Fruit fly (Drosophila melanogaster) whole organism, embryonic: ENCODE data around the gene CG12662.

ENCODE experiments used
- ATbp ChIP-seq: fragments of 200-800 bp; sonication (Bioruptor generic); optimal IDR thresholded peaks from 2 replicates; lab custom pipeline; 2017; ENCODE audit warnings: missing biosample characterization, mild to moderate bottlenecking, missing genetic modification characterization, missing genetic modification reagents
- Abd-B ChIP-seq: fragments of 200-800 bp; sonication (Bioruptor generic); optimal IDR thresholded peaks from 2 replicates; lab custom pipeline; 2018; ENCODE audit warnings: missing biosample characterization, mild to moderate bottlenecking, missing genetic modification characterization, moderate library complexity
- Adf1 ChIP-seq: fragments of 200-800 bp; sonication (Bioruptor generic); IDR thresholded peaks from 2 replicates; pipeline ENCODE4 v1.3.6; 2022; ENCODE audit warnings: missing biosample characterization, missing genetic modification characterization
- CG11504 ChIP-seq: fragments of 200-800 bp; sonication (Bioruptor generic); optimal IDR thresholded peaks from 3 replicates; lab custom pipeline; 2019; ENCODE audit warnings: missing biosample characterization, mild to moderate bottlenecking, missing genetic modification characterization, moderate library complexity
- CG11695 ChIP-seq: fragments of 200-800 bp; sonication (Bioruptor generic); IDR thresholded peaks from 3 replicates; pipeline ENCODE4 v1.3.6; 2022; ENCODE audit warnings: missing biosample characterization, missing genetic modification characterization
- CG1233 ChIP-seq: fragments of 200-800 bp; sonication (Bioruptor generic); optimal IDR thresholded peaks from 4 replicates; lab custom pipeline; 2018; ENCODE audit warnings: missing biosample characterization, mild to moderate bottlenecking, missing genetic modification characterization
- CG13894 ChIP-seq: fragments of 200-800 bp; sonication (Bioruptor generic); optimal IDR thresholded peaks from 3 replicates; lab custom pipeline; 2018; ENCODE audit warnings: missing biosample characterization, mild to moderate bottlenecking, missing genetic modification characterization, moderate library complexity
- CG15514 ChIP-seq: fragments of 200-800 bp; sonication (Bioruptor generic); optimal IDR thresholded peaks from 3 replicates; lab custom pipeline; 2017; ENCODE audit warnings: missing biosample characterization, missing genetic modification characterization, mild to moderate bottlenecking, moderate library complexity, missing genetic modification reagents
- CG15601 ChIP-seq: fragments of 200-800 bp; sonication (Bioruptor generic); optimal IDR thresholded peaks from 3 replicates; lab custom pipeline; 2019; ENCODE audit warnings: missing biosample characterization, mild to moderate bottlenecking, missing genetic modification characterization, moderate library complexity
- CG17361 ChIP-seq: fragments of 200-800 bp; sonication (Bioruptor generic); IDR thresholded peaks from 3 replicates; pipeline ENCODE4 v1.3.6; 2022; ENCODE audit warnings: missing biosample characterization, missing genetic modification characterization
- CG18262 ChIP-seq: fragments of 200-800 bp; optimal IDR thresholded peaks from 3 replicates; lab custom pipeline; 2019; ENCODE audit warnings: missing biosample characterization, mild to moderate bottlenecking, missing genetic modification characterization, moderate library complexity
- CG1832 ChIP-seq: fragments of 200-800 bp; sonication (Bioruptor generic); optimal IDR thresholded peaks from 2 replicates; lab custom pipeline; 2017; ENCODE audit warnings: missing biosample characterization, mild to moderate bottlenecking, missing genetic modification characterization, inconsistent platforms
- CG2678 ChIP-seq: fragments of 200-800 bp; sonication (Bioruptor generic); optimal IDR thresholded peaks from 3 replicates; lab custom pipeline; 2019; ENCODE audit warnings: missing biosample characterization, mild to moderate bottlenecking, missing genetic modification characterization, moderate library complexity
- CG2712 ChIP-seq: fragments of 200-800 bp; optimal IDR thresholded peaks from 3 replicates; lab custom pipeline; 2019; ENCODE audit warnings: missing biosample characterization, mild to moderate bottlenecking, missing genetic modification characterization, moderate library complexity
- CG30403 ChIP-seq: fragments of 200-800 bp; sonication (Bioruptor generic); optimal IDR thresholded peaks from 3 replicates; lab custom pipeline; 2016; ENCODE audit warnings: missing biosample characterization, missing genetic modification characterization
- CG3065 ChIP-seq: fragments of 200-800 bp; sonication (Bioruptor generic); optimal IDR thresholded peaks from 2 replicates; lab custom pipeline; 2016; ENCODE audit warnings: missing biosample characterization, missing genetic modification characterization
- CG31441 ChIP-seq: fragments of 200-800 bp; sonication (Bioruptor generic); IDR thresholded peaks from 2 replicates; pipeline ENCODE4 v1.3.6; 2022; ENCODE audit warnings: missing biosample characterization, missing genetic modification characterization
- CG32532 ChIP-seq: fragments of 200-800 bp; sonication (Bioruptor generic); IDR thresholded peaks from 2 replicates; pipeline ENCODE4 v1.3.6; 2022; ENCODE audit warnings: missing biosample characterization, missing genetic modification characterization
- CG32767 ChIP-seq: fragments of 200-800 bp; sonication (Bioruptor generic); IDR thresholded peaks from 2 replicates; pipeline ENCODE4 v1.3.6; 2022; ENCODE audit warnings: missing biosample characterization, missing genetic modification characterization
- CG33557 ChIP-seq: fragments of 200-800 bp; sonication (Bioruptor generic); optimal IDR thresholded peaks from 2 replicates; lab custom pipeline; 2019; ENCODE audit warnings: missing biosample characterization, mild to moderate bottlenecking, missing genetic modification characterization, moderate library complexity
- CG34224 ChIP-seq: fragments of 200-800 bp; sonication (Bioruptor generic); IDR thresholded peaks from 3 replicates; pipeline ENCODE4 v1.3.6; 2022; ENCODE audit warnings: missing biosample characterization, missing genetic modification characterization; ENCODE audit not compliant: partially characterized antibody
- CG4854 ChIP-seq: fragments of 200-800 bp; sonication (Bioruptor generic); optimal IDR thresholded peaks from 2 replicates; lab custom pipeline; 2016; ENCODE audit warnings: missing biosample characterization, missing genetic modification characterization, inconsistent platforms
- CG7556 ChIP-seq: fragments of 200-800 bp; sonication (Bioruptor generic); optimal IDR thresholded peaks from 2 replicates; lab custom pipeline; 2017; ENCODE audit warnings: missing biosample characterization, mild to moderate bottlenecking, missing genetic modification characterization
- CG7839 ChIP-seq: fragments of 200-800 bp; sonication (Bioruptor generic); optimal IDR thresholded peaks from 3 replicates; lab custom pipeline; 2018; ENCODE audit warnings: missing biosample characterization, mild to moderate bottlenecking, missing genetic modification characterization, moderate library complexity
- CG8478 ChIP-seq: fragments of >200 bp; optimal IDR thresholded peaks from 2 replicates; lab custom pipeline; 2018
- Eip74EF ChIP-seq, 2 experiments: fragments of 200-800 bp in 1 of 2; fragments of >200 bp in 1 of 2; sonication (Bioruptor generic) in 1 of 2; optimal IDR thresholded peaks; 2 replicates each; lab custom pipeline; 2017 to 2019; ENCODE audit warnings: missing biosample characterization in 2 of 2, missing genetic modification characterization in 2 of 2, mild to moderate bottlenecking in 1 of 2, moderate library complexity in 1 of 2
- GATAe ChIP-seq: fragments of 200-800 bp; sonication (Bioruptor generic); conservative IDR thresholded peaks from 2 replicates; pipeline ENCODE4 v1.3.6; 2022; ENCODE audit warnings: missing biosample characterization, missing genetic modification characterization
- Oli ChIP-seq: fragments of 200-800 bp; sonication (Bioruptor generic); optimal IDR thresholded peaks from 2 replicates; lab custom pipeline; 2018; ENCODE audit warnings: missing biosample characterization, mild to moderate bottlenecking, missing genetic modification characterization, moderate library complexity
- Ptx1 ChIP-seq: fragments of 200-800 bp; sonication (Bioruptor generic); IDR thresholded peaks from 2 replicates; pipeline ENCODE4 v1.3.6; 2022; ENCODE audit warnings: missing biosample characterization, missing genetic modification characterization
- Sry-β ChIP-seq: fragments of 200-800 bp; sonication (Bioruptor generic); optimal IDR thresholded peaks from 2 replicates; lab custom pipeline; 2018; ENCODE audit warnings: missing biosample characterization, mild to moderate bottlenecking, missing genetic modification characterization, moderate library complexity
- bcd ChIP-seq: fragments of 200-800 bp; sonication (Bioruptor generic); optimal IDR thresholded peaks from 2 replicates; lab custom pipeline; 2017; ENCODE audit warnings: missing biosample characterization, mild to moderate bottlenecking, missing genetic modification characterization
- br ChIP-seq: fragments of >200 bp; optimal IDR thresholded peaks from 2 replicates; lab custom pipeline; 2017
- cg ChIP-seq: fragments of 200-800 bp; sonication (Bioruptor generic); optimal IDR thresholded peaks from 3 replicates; lab custom pipeline; 2019; ENCODE audit warnings: missing biosample characterization, mild to moderate bottlenecking, missing genetic modification characterization, moderate library complexity
- crol ChIP-seq: fragments of 200-800 bp; sonication (Bioruptor generic); IDR thresholded peaks from 2 replicates; pipeline ENCODE4 v1.3.6; 2022; ENCODE audit warnings: missing biosample characterization, missing genetic modification characterization
- dmrt99B ChIP-seq: fragments of 200-800 bp; sonication (Bioruptor generic); optimal IDR thresholded peaks from 2 replicates; lab custom pipeline; 2018; ENCODE audit warnings: missing biosample characterization, mild to moderate bottlenecking, missing genetic modification characterization, moderate library complexity
- gem ChIP-seq: fragments of 200-800 bp; sonication (Bioruptor generic); optimal IDR thresholded peaks from 2 replicates; lab custom pipeline; 2019; ENCODE audit warnings: missing biosample characterization, mild to moderate bottlenecking, missing genetic modification characterization, moderate library complexity
- grau ChIP-seq: fragments of 200-800 bp; optimal IDR thresholded peaks from 3 replicates; lab custom pipeline; 2019; ENCODE audit warnings: missing biosample characterization, mild to moderate bottlenecking, missing genetic modification characterization, moderate library complexity
- ind ChIP-seq: fragments of 200-800 bp; sonication (Bioruptor generic); optimal IDR thresholded peaks from 3 replicates; lab custom pipeline; 2016; ENCODE audit warnings: missing biosample characterization, missing genetic modification characterization
- nmo ChIP-seq: fragments of 200-800 bp; sonication (Bioruptor generic); optimal IDR thresholded peaks from 2 replicates; lab custom pipeline; 2018; ENCODE audit warnings: missing biosample characterization, mild to moderate bottlenecking, missing genetic modification characterization, moderate library complexity
- onecut ChIP-seq: fragments of 200-800 bp; sonication (Bioruptor generic); IDR thresholded peaks from 2 replicates; pipeline ENCODE4 v1.3.6; 2022; ENCODE audit warnings: missing biosample characterization, missing genetic modification characterization
- row ChIP-seq: fragments of 200-800 bp; sonication (Bioruptor generic); IDR thresholded peaks from 3 replicates; pipeline ENCODE4 v1.3.6; 2022; ENCODE audit warnings: missing biosample characterization, missing genetic modification characterization
- sc ChIP-seq, 3 experiments: fragments of >200 bp in 2 of 3; fragments of 200-800 bp in 1 of 3; sonication (Bioruptor generic) in 1 of 3; optimal IDR thresholded peaks; 2 replicates in 2 of 3; 3 replicates in 1 of 3; lab custom pipeline; 2017; ENCODE audit warnings: mild to moderate bottlenecking in 1 of 3, missing biosample characterization in 1 of 3, missing genetic modification characterization in 1 of 3, missing genetic modification reagents in 1 of 3
- sens ChIP-seq: fragments of 200-800 bp; sonication (Bioruptor generic); peaks from one replicate; lab custom pipeline; 2016; ENCODE audit warnings: missing biosample characterization, missing genetic modification characterization
- sqz ChIP-seq: fragments of 200-800 bp; sonication (Bioruptor generic); optimal IDR thresholded peaks from 3 replicates; lab custom pipeline; 2018; ENCODE audit warnings: missing biosample characterization, mild to moderate bottlenecking, missing genetic modification characterization
- ttk ChIP-seq: fragments of 200-800 bp; sonication (Bioruptor generic); IDR thresholded peaks from 2 replicates; pipeline ENCODE4 v2.1.2; 2022; ENCODE audit warnings: missing biosample characterization, missing genetic modification characterization
- unpg ChIP-seq: fragments of 200-800 bp; sonication (Bioruptor generic); optimal IDR thresholded peaks from 3 replicates; lab custom pipeline; 2018; ENCODE audit warnings: missing biosample characterization, mild to moderate bottlenecking, missing genetic modification characterization, moderate library complexity
- vvl ChIP-seq: fragments of 200-800 bp; sonication (Bioruptor generic); IDR thresholded peaks from 2 replicates; pipeline ENCODE4 v1.3.6; 2022; ENCODE audit warnings: missing biosample characterization, missing genetic modification characterization

Gene CG12662

DNA sequence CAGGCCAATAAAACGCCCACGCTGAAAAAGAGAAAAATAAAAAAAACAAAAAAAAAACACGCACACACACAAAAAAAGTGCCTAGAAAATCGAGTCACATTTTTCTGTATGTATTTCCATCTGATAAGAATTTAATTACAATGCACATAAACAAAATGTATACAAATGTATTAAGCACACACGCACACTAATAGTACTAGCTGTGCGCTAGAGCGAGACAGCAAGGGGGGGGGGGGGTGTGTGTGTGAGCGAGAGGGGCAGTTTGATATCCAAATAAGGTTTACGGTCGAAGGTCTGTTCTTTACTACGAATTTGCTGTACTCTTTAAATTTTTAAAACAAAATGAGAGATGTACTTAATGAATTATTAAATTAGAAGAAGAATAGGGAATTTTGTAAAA, 28.5 kb upstream of the CG12662 start:
- peak; percentile 51 for TF ChIP-seq cg (GFP tag; lab: Kevin White, UChicago)
- TF ChIP-seq vvl: no peak
- TF ChIP-seq CG15601 (tag; lab: Kevin White, UChicago): no peak
- 0 out of 2 replicates have a peak, but pooled peaks have one; percentile 26 for TF ChIP-seq CG31441 (GFP tag; lab: Robert Waterston, UW)
- peak; percentile 19 for TF ChIP-seq sqz (GFP tag; lab: Kevin White, UChicago)
- peak; percentile 15 for TF ChIP-seq nmo (GFP tag; lab: Kevin White, UChicago)
- TF ChIP-seq CG32767 (GFP tag; lab: Robert Waterston, UW): 0 out of 2 replicates have a peak, but pooled peaks have one; percentile 22
- peak; percentile 66 for TF ChIP-seq crol (GFP tag; lab: Robert Waterston, UW)
- TF ChIP-seq Ptx1: 0 out of 2 replicates have a peak, but pooled peaks have one; percentile 19
- TF ChIP-seq gem (tag; lab: Kevin White, UChicago): peak; percentile 46
- TF ChIP-seq unpg (GFP tag; lab: Kevin White, UChicago): no peak
- TF ChIP-seq Eip74EF (GFP tag; optimal IDR thresholded peaks at IDR 0.05; lab: Kevin White, UChicago): no peak
- TF ChIP-seq CG18262: peak; percentile 3
- no peak for TF ChIP-seq CG30403
- no peak for TF ChIP-seq CG33557
- TF ChIP-seq CG2712: peak; percentile 17
- TF ChIP-seq sc (optimal IDR thresholded peaks at IDR 0.05; lab: Kevin White, UChicago): no peak
- no peak for TF ChIP-seq sc (GFP tag; optimal IDR thresholded peaks at IDR 0.05; lab: Kevin White, UChicago)
- no peak for TF ChIP-seq CG7556 (GFP tag; lab: Kevin White, UChicago)
- TF ChIP-seq CG1233 (GFP tag; lab: Kevin White, UChicago): peak; percentile 3
- TF ChIP-seq Abd-B (GFP tag; lab: Kevin White, UChicago): peak; percentile 18
- 0 out of 3 replicates have a peak, but pooled peaks have one; percentile 20 for TF ChIP-seq row (GFP tag; lab: Robert Waterston, UW)
- peak; percentile 6 for TF ChIP-seq grau (tag; lab: Kevin White, UChicago)
- TF ChIP-seq CG7839 (tag; lab: Kevin White, UChicago): peak; percentile 21
- TF ChIP-seq ATbp (GFP tag; lab: Kevin White, UChicago): peak; percentile 22
- peak; percentile 39 for TF ChIP-seq CG1832 (GFP tag; lab: Kevin White, UChicago)
- TF ChIP-seq CG2678: peak; percentile 40
- no peak for TF ChIP-seq GATAe (GFP tag; lab: Robert Waterston, UW)
- TF ChIP-seq dmrt99B (tag; lab: Kevin White, UChicago): peak; percentile 15
- TF ChIP-seq, all 482 proteins: peak for 19

DNA sequence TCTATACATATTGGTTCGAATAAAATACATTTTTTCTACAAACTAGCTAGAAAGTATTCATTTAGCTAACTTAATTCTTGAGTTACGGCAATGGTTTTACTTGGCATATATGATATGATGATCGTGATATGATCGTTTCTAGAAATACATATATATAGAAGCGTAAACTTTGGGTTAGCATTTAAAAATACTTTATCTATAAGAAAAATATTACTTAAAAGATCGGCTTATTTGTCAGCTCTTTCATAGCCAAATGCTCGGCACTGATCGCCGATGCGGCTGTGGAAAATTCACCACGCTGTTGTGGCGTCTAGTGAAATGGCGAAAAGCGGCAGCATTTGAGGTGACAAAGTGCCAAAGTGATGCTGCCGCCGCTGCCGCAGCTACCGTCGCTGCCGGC, 23.0 kb upstream of the CG12662 start:
- TF ChIP-seq sens (GFP tag; lab: Kevin White, UChicago) (peak; percentile 50), Sry-β (GFP tag; lab: Kevin White, UChicago) (peak; percentile 75), row (GFP tag; lab: Robert Waterston, UW) (peak; percentile 28; the same call in 2 of the 3 replicates), Adf1 (peak; percentile 73; the same call in 1 of the 2 replicates), CG8478 (lab: Kevin White, UChicago) (no peak)
- TF ChIP-seq, all 482 proteins: peak for 4

DNA sequence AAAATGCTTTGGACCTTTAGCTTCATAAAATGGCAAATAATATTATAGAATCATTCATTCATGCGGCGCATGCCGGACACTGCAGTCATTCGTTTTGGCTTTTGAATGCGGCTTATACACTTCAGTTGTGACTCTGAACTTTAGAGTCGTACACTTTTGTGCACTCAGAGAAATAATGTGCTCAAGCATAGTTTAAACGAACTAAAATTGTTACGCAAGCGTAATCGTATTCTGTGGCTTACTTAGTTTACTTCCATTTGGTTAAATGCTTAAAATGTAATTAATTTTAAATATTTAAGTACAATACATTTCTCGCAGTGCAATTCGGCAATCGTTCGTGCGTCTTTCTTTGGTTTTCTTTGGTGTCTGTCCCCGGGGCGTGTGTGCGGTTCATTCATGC, 20.1 kb upstream of the CG12662 start:
- TF ChIP-seq Oli: peak; percentile 49
- TF ChIP-seq sqz (GFP tag; lab: Kevin White, UChicago): no peak
- TF ChIP-seq CG4854 (GFP tag; lab: Kevin White, UChicago): no peak
- peak; percentile 42 for TF ChIP-seq CG32532
- peak; percentile 65 for TF ChIP-seq CG11504 (tag; lab: Kevin White, UChicago)
- TF ChIP-seq CG15514 (GFP tag; lab: Kevin White, UChicago): peak; percentile 44
- TF ChIP-seq bcd (GFP tag; lab: Kevin White, UChicago): peak; percentile 14
- 0 out of 2 replicates have a peak, but pooled peaks have one; percentile 19 for TF ChIP-seq onecut (GFP tag; lab: Robert Waterston, UW)
- 0 out of 3 replicates have a peak, but pooled peaks have one; percentile 37 for TF ChIP-seq CG17361
- 0 out of 2 replicates have a peak, but pooled peaks have one; percentile 21 for TF ChIP-seq ttk
- TF ChIP-seq br (lab: Kevin White, UChicago): no peak
- no peak for TF ChIP-seq CG34224 (GFP tag; lab: Robert Waterston, UW)
- 0 out of 2 replicates have a peak, but pooled peaks have one; percentile 30 for TF ChIP-seq CG31441 (GFP tag; lab: Robert Waterston, UW)
- peak; percentile 35 for TF ChIP-seq ind
- no peak for TF ChIP-seq CG3065
- TF ChIP-seq CG11695 (GFP tag; lab: Robert Waterston, UW): 0 out of 3 replicates have a peak, but pooled peaks have one; percentile 42
- TF ChIP-seq CG13894 (tag; lab: Kevin White, UChicago): peak; percentile 22
